Fruit fly (Drosophila melanogaster): ENCODE measurements around the gene CG15728.
A peak's percentile ranks its signal among the peaks of the same experiment; 100 is the strongest.

The CG15728 gene

dm6 chrX:12596353-12597107, 27.6 kb upstream of the CG15728 start:
- TF ChIP-seq brk (GFP tag; optimal IDR thresholded peaks at IDR 0.05) (no peak), Abd-B (GFP tag; optimal IDR thresholded peaks at IDR 0.05) (no peak), N (GFP tag; optimal IDR thresholded peaks at IDR 0.05) (no peak), rgr (GFP tag; optimal IDR thresholded peaks at IDR 0.05) (peak; percentile 73), Jra (GFP tag; optimal IDR thresholded peaks at IDR 0.05) (peak; percentile 36), foxo (GFP tag; optimal IDR thresholded peaks at IDR 0.05) (no peak), dsf (GFP tag; optimal IDR thresholded peaks at IDR 0.05; ENCODE audit: borderline replicate concordance) (no peak), GATAd (GFP tag; optimal IDR thresholded peaks at IDR 0.05) (no peak), dl (GFP tag; optimal IDR thresholded peaks at IDR 0.05; ENCODE audit: insufficient read depth in 1 of 2, partially characterized antibody in 2 of 2) (no peak), sage (GFP tag; optimal IDR thresholded peaks at IDR 0.05) (no peak), tai (GFP tag; optimal IDR thresholded peaks at IDR 0.05) (no peak), CG32264 (GFP tag; optimal IDR thresholded peaks at IDR 0.05) (peak; percentile 46), br (GFP tag; optimal IDR thresholded peaks at IDR 0.05) (peak; percentile 31), CG9705 (GFP tag; optimal IDR thresholded peaks at IDR 0.05) (no peak), Hr78 (GFP tag; optimal IDR thresholded peaks at IDR 0.05) (no peak), h (GFP tag; optimal IDR thresholded peaks at IDR 0.05) (peak; percentile 12), HLH106 (tag; optimal IDR thresholded peaks at IDR 0.05) (peak; percentile 4), psq (GFP tag; optimal IDR thresholded peaks at IDR 0.05) (peak; percentile 14), Rel (GFP tag; optimal IDR thresholded peaks at IDR 0.05) (peak; percentile 4), Rel (tag; optimal IDR thresholded peaks at IDR 0.05) (peak; percentile 63), Sp1 (GFP tag; optimal IDR thresholded peaks at IDR 0.05) (peak; percentile 95), Vsx2 (GFP tag; optimal IDR thresholded peaks at IDR 0.05; ENCODE audit: partially characterized antibody) (peak; percentile 72), Myc (optimal IDR thresholded peaks at IDR 0.05) (no peak)

dm6 chrX:12600802-12601793, 23.0 kb upstream of the CG15728 start:
- TF ChIP-seq brk (GFP tag; optimal IDR thresholded peaks at IDR 0.05) (no peak), tai (GFP tag; optimal IDR thresholded peaks at IDR 0.05) (no peak), sv (GFP tag; optimal IDR thresholded peaks at IDR 0.05) (no peak), usp (GFP tag; optimal IDR thresholded peaks at IDR 0.05) (no peak), Hr78 (GFP tag; optimal IDR thresholded peaks at IDR 0.05) (no peak), OdsH (GFP tag; optimal IDR thresholded peaks at IDR 0.05) (no peak)

dm6 chrX:12611536-12612458, 12.3 kb upstream of the CG15728 start, which contains the start of the genes CG1463 and Fpgs1:
CG1463 (minus strand) TSS chrX:12611667.
Fpgs1 (plus strand) TSS chrX:12611867.
- TF ChIP-seq sage (GFP tag; optimal IDR thresholded peaks at IDR 0.05), result no peak
- no peak for TF ChIP-seq br (GFP tag; optimal IDR thresholded peaks at IDR 0.05)
- TF ChIP-seq Jra (GFP tag; optimal IDR thresholded peaks at IDR 0.05), result peak; percentile 55
- TF ChIP-seq CG9705 (GFP tag; optimal IDR thresholded peaks at IDR 0.05), result peak; percentile 31
- peak; percentile 99 for TF ChIP-seq Myc (optimal IDR thresholded peaks at IDR 0.05)
- TF ChIP-seq Dif (GFP tag; optimal IDR thresholded peaks at IDR 0.05; ENCODE audit: partially characterized antibody), result no peak
- TF ChIP-seq psq (GFP tag; optimal IDR thresholded peaks at IDR 0.05), result peak; percentile 30
- TF ChIP-seq ey (GFP tag; optimal IDR thresholded peaks at IDR 0.05), result peak; percentile 14

- no peak for TF ChIP-seq Mio (GFP tag; optimal IDR thresholded peaks at IDR 0.05)
- no peak for TF ChIP-seq brk (GFP tag; optimal IDR thresholded peaks at IDR 0.05)
- TF ChIP-seq woc (GFP tag; optimal IDR thresholded peaks at IDR 0.05), result no peak
- no peak for TF ChIP-seq N (GFP tag; optimal IDR thresholded peaks at IDR 0.05)
- no peak for TF ChIP-seq dsf (GFP tag; optimal IDR thresholded peaks at IDR 0.05; ENCODE audit: borderline replicate concordance)
- TF ChIP-seq ey (GFP tag; optimal IDR thresholded peaks at IDR 0.05), result no peak
Observed at dm6 chrX:12613248-12613805, 10.8 kb upstream of the CG15728 start.
